Fruit fly (Drosophila melanogaster) whole organism, wandering third instar larva: ENCODE data around the gene CG32706.

Source experiments
- CG32264 ChIP-seq: fragments of 200-800 bp; sonication (Bioruptor generic); optimal IDR thresholded peaks from 2 replicates; lab custom pipeline; 2016; ENCODE audit warnings: missing biosample characterization, missing genetic modification characterization
- CG9705 ChIP-seq: fragments of 200-800 bp; sonication (Bioruptor generic); optimal IDR thresholded peaks from 2 replicates; lab custom pipeline; 2018; ENCODE audit warnings: missing biosample characterization, mild to moderate bottlenecking, missing genetic modification characterization
- CrebA ChIP-seq: fragments of 200-800 bp; sonication (Bioruptor generic); optimal IDR thresholded peaks from 2 replicates; lab custom pipeline; 2016; ENCODE audit warnings: missing biosample characterization, mild to moderate bottlenecking, missing genetic modification characterization, borderline replicate concordance
- Dif ChIP-seq: fragments of 200-275, 200-300 bp; sonication (Bioruptor generic); optimal IDR thresholded peaks from 2 replicates; lab custom pipeline; 2018; ENCODE audit warnings: missing biosample characterization, missing genetic modification characterization; ENCODE audit not compliant: partially characterized antibody
- GATAd ChIP-seq: sonication (Bioruptor generic); optimal IDR thresholded peaks from 2 replicates; lab custom pipeline; 2016; ENCODE audit warnings: missing biosample characterization, missing genetic modification characterization
- HLH106 ChIP-seq: fragments of 200-800 bp; optimal IDR thresholded peaks from 3 replicates; lab custom pipeline; 2019; ENCODE audit warnings: missing biosample characterization, mild to moderate bottlenecking, missing genetic modification characterization, moderate library complexity
- Hnf4 ChIP-seq: fragments of 200-800 bp; sonication (Bioruptor generic); optimal IDR thresholded peaks from 2 replicates; lab custom pipeline; 2016; ENCODE audit warnings: missing biosample characterization, mild to moderate bottlenecking, missing genetic modification characterization
- Hr78 ChIP-seq: fragments of >200 bp; optimal IDR thresholded peaks from 2 replicates; lab custom pipeline; 2017; ENCODE audit warnings: missing biosample characterization, missing genetic modification characterization
- Hr83 ChIP-seq: fragments of 200-300 bp; sonication (Bioruptor generic); optimal IDR thresholded peaks from 2 replicates; lab custom pipeline; 2016; ENCODE audit warnings: missing biosample characterization, mild to moderate bottlenecking, missing genetic modification characterization, moderate library complexity; ENCODE audit not compliant: poor library complexity, severe bottlenecking
- Jra ChIP-seq: sonication (Bioruptor generic); optimal IDR thresholded peaks from 2 replicates; lab custom pipeline; 2016; ENCODE audit warnings: missing biosample characterization, missing genetic modification characterization
- Mio ChIP-seq: sonication (Bioruptor generic); optimal IDR thresholded peaks from 2 replicates; lab custom pipeline; 2016; ENCODE audit warnings: missing biosample characterization, missing genetic modification characterization
- Myc ChIP-seq: fragments of >200 bp; optimal IDR thresholded peaks from 2 replicates; lab custom pipeline; 2017
- N ChIP-seq: fragments of >200 bp; optimal IDR thresholded peaks from 2 replicates; lab custom pipeline; 2018; ENCODE audit warnings: missing biosample characterization, missing external identifiers, missing genetic modification characterization
- OdsH ChIP-seq: fragments of 200-800 bp; sonication (Bioruptor generic); optimal IDR thresholded peaks from 2 replicates; lab custom pipeline; 2016; ENCODE audit warnings: missing biosample characterization, mild to moderate bottlenecking, missing genetic modification characterization
- Rel ChIP-seq, 2 experiments: fragments of 200-800 bp; sonication (Bioruptor generic) in 1 of 2; optimal IDR thresholded peaks; 2 replicates in 1 of 2; 3 replicates in 1 of 2; lab custom pipeline; 2016 to 2019; ENCODE audit warnings: mild to moderate bottlenecking in 2 of 2, missing biosample characterization in 2 of 2, missing genetic modification characterization in 2 of 2, moderate library complexity in 1 of 2
- Sp1 ChIP-seq: fragments of 200-800 bp; sonication (Bioruptor generic); optimal IDR thresholded peaks from 3 replicates; lab custom pipeline; 2019; ENCODE audit warnings: missing biosample characterization, mild to moderate bottlenecking, missing genetic modification characterization, moderate library complexity
- Vsx2 ChIP-seq: fragments of 200-300, 225-300 bp; sonication (Bioruptor generic); optimal IDR thresholded peaks from 2 replicates; lab custom pipeline; 2018; ENCODE audit warnings: missing biosample characterization, missing genetic modification characterization; ENCODE audit not compliant: partially characterized antibody
- br ChIP-seq: fragments of 200-800 bp; sonication (Bioruptor generic); optimal IDR thresholded peaks from 2 replicates; lab custom pipeline; 2016; ENCODE audit warnings: missing biosample characterization, missing genetic modification characterization
- brk ChIP-seq: fragments of 200-800 bp; sonication (Bioruptor generic); optimal IDR thresholded peaks from 2 replicates; lab custom pipeline; 2016; ENCODE audit warnings: missing biosample characterization, mild to moderate bottlenecking, missing genetic modification characterization
- dl ChIP-seq, 2 experiments: fragments of 175-275, 200-275 bp in 1 of 2; fragments of 200-275 bp in 1 of 2; sonication (Bioruptor generic); optimal IDR thresholded peaks; lab custom pipeline; 2018; ENCODE audit warnings: mild to moderate bottlenecking in 2 of 2, missing biosample characterization in 2 of 2, missing genetic modification characterization in 2 of 2, moderate library complexity in 2 of 2; ENCODE audit not compliant: partially characterized antibody in 2 of 2, insufficient read depth in 1 of 2
- dmrt93B ChIP-seq: fragments of 200-800 bp; sonication (Bioruptor generic); optimal IDR thresholded peaks from 2 replicates; lab custom pipeline; 2018; ENCODE audit warnings: missing biosample characterization, mild to moderate bottlenecking, missing genetic modification characterization
- dsf ChIP-seq: sonication (Bioruptor generic); optimal IDR thresholded peaks from 2 replicates; lab custom pipeline; 2016; ENCODE audit warnings: missing biosample characterization, missing genetic modification characterization, borderline replicate concordance
- ey ChIP-seq: fragments of 200-800 bp; sonication (Bioruptor generic); optimal IDR thresholded peaks from 2 replicates; lab custom pipeline; 2016; ENCODE audit warnings: missing biosample characterization, missing genetic modification characterization
- jim ChIP-seq: fragments of 175-275, 200-325 bp; sonication (Bioruptor generic); optimal IDR thresholded peaks from 2 replicates; lab custom pipeline; 2016; ENCODE audit warnings: missing biosample characterization, mild to moderate bottlenecking, missing genetic modification characterization
- psq ChIP-seq: fragments of 200-800 bp; sonication (Bioruptor generic); optimal IDR thresholded peaks from 3 replicates; lab custom pipeline; 2017; ENCODE audit warnings: missing biosample characterization, mild to moderate bottlenecking, missing genetic modification characterization, moderate library complexity
- sage ChIP-seq: fragments of 200-800 bp; sonication (Bioruptor generic); optimal IDR thresholded peaks from 2 replicates; lab custom pipeline; 2016; ENCODE audit warnings: missing biosample characterization, mild to moderate bottlenecking, missing genetic modification characterization
- sv ChIP-seq: fragments of 200-800 bp; sonication (Bioruptor generic); optimal IDR thresholded peaks from 3 replicates; lab custom pipeline; 2016; ENCODE audit warnings: missing biosample characterization, missing genetic modification characterization
- tai ChIP-seq: sonication (Bioruptor generic); optimal IDR thresholded peaks from 2 replicates; lab custom pipeline; 2016; ENCODE audit warnings: missing biosample characterization, missing genetic modification characterization
- usp ChIP-seq: fragments of >200 bp; optimal IDR thresholded peaks from 2 replicates; lab custom pipeline; 2017; ENCODE audit warnings: missing biosample characterization, missing genetic modification characterization

The CG32706 gene

dm6 chrX:9127264-9128011, 40.5 kb downstream of the CG32706 start:
- TF ChIP-seq sage (GFP tag; lab: Kevin White, UChicago) (no peak), Sp1 (GFP tag; lab: Kevin White, UChicago) (no peak), Hnf4 (no peak), dsf (no peak), Jra (GFP tag; lab: Kevin White, UChicago) (no peak), OdsH (GFP tag; lab: Kevin White, UChicago) (no peak), Myc (lab: Kevin White, UChicago) (no peak), Rel (GFP tag; optimal IDR thresholded peaks at IDR 0.05; lab: Kevin White, UChicago) (no peak), Rel (tag; optimal IDR thresholded peaks at IDR 0.05; lab: Kevin White, UChicago) (no peak), brk (GFP tag; lab: Kevin White, UChicago) (no peak)

- TF ChIP-seq jim (GFP tag; lab: Kevin White, UChicago) (no peak), Dif (GFP tag; lab: Kevin White, UChicago) (no peak), ey (GFP tag; lab: Kevin White, UChicago) (no peak), Vsx2 (no peak), usp (GFP tag; lab: Kevin White, UChicago) (no peak), Jra (GFP tag; lab: Kevin White, UChicago) (no peak), CG9705 (no peak), Rel (GFP tag; optimal IDR thresholded peaks at IDR 0.05; lab: Kevin White, UChicago) (no peak), Rel (tag; optimal IDR thresholded peaks at IDR 0.05; lab: Kevin White, UChicago) (no peak), N (GFP tag; lab: Kevin White, UChicago) (no peak), sv (GFP tag; lab: Kevin White, UChicago) (no peak), Hnf4 (no peak)
Observed at dm6 chrX:9128012-9128280, 41.0 kb downstream of the CG32706 start.

- TF ChIP-seq ey (GFP tag; lab: Kevin White, UChicago) (no peak), Myc (lab: Kevin White, UChicago) (no peak), Hr78 (no peak), Dif (GFP tag; lab: Kevin White, UChicago) (no peak)
Observed at dm6 chrX:9129436-9129835, 42.5 kb downstream of the CG32706 start.

- TF ChIP-seq Hr83 (GFP tag; lab: Kevin White, UChicago): no peak
- no peak for TF ChIP-seq ey (GFP tag; lab: Kevin White, UChicago)
- no peak for TF ChIP-seq br (GFP tag; lab: Kevin White, UChicago)
- no peak for TF ChIP-seq dl (GFP tag; optimal IDR thresholded peaks at IDR 0.05; lab: Kevin White, UChicago; ENCODE audit: insufficient read depth in 1 of 2, partially characterized antibody in 2 of 2)
- no peak for TF ChIP-seq N (GFP tag; lab: Kevin White, UChicago)
- no peak for TF ChIP-seq sv (GFP tag; lab: Kevin White, UChicago)
- no peak for TF ChIP-seq usp (GFP tag; lab: Kevin White, UChicago)
Observed at dm6 chrX:9130243-9130642, 43.3 kb downstream of the CG32706 start.

- no peak for TF ChIP-seq psq (GFP tag; lab: Kevin White, UChicago)
- TF ChIP-seq dsf: no peak
- no peak for TF ChIP-seq Hr83 (GFP tag; lab: Kevin White, UChicago)
- no peak for TF ChIP-seq Myc (lab: Kevin White, UChicago)
- TF ChIP-seq Mio (GFP tag; lab: Kevin White, UChicago): no peak
- no peak for TF ChIP-seq tai (GFP tag; lab: Kevin White, UChicago)
- no peak for TF ChIP-seq CG9705
- TF ChIP-seq CrebA (GFP tag; lab: Kevin White, UChicago): no peak
- TF ChIP-seq Jra (GFP tag; lab: Kevin White, UChicago): no peak
- no peak for TF ChIP-seq dmrt93B (GFP tag; lab: Kevin White, UChicago)
- no peak for TF ChIP-seq CG32264
- TF ChIP-seq brk (GFP tag; lab: Kevin White, UChicago): no peak
- TF ChIP-seq GATAd: no peak
- no peak for TF ChIP-seq HLH106 (tag; lab: Kevin White, UChicago)
Observed at dm6 chrX:9131523-9131922, 44.6 kb downstream of the CG32706 start.
